Fruit fly (Drosophila melanogaster) whole organism, embryonic: Measurements from ENCODE around the gene Tsp97E.

Experiments
- Adf1 ChIP-seq: fragments of 200-800 bp; sonication (Bioruptor generic); IDR thresholded peaks from 2 replicates; pipeline ENCODE4 v1.3.6; 2022; ENCODE audit warnings: missing biosample characterization, missing genetic modification characterization
- CG10543 ChIP-seq: fragments of 200-800 bp; sonication (Bioruptor generic); optimal IDR thresholded peaks from 3 replicates; lab custom pipeline; 2017; ENCODE audit warnings: missing biosample characterization, mild to moderate bottlenecking, missing genetic modification characterization, moderate library complexity
- CG11696 ChIP-seq: fragments of 200-800 bp; sonication (Bioruptor generic); IDR thresholded peaks from 2 replicates; pipeline ENCODE4 v1.3.6; 2022; ENCODE audit warnings: missing biosample characterization, missing genetic modification characterization
- CG6791 ChIP-seq: fragments of 200-800 bp; sonication (Bioruptor generic); IDR thresholded peaks from 3 replicates; pipeline ENCODE4 v1.3.6; 2022; ENCODE audit warnings: missing biosample characterization, missing genetic modification characterization; ENCODE audit not compliant: partially characterized antibody
- Fer3 ChIP-seq: fragments of 200-800 bp; sonication (Bioruptor generic); optimal IDR thresholded peaks from 2 replicates; lab custom pipeline; 2018; ENCODE audit warnings: missing biosample characterization, mild to moderate bottlenecking, missing genetic modification characterization, moderate library complexity
- disco-r ChIP-seq: fragments of 200-800 bp; sonication (Bioruptor generic); optimal IDR thresholded peaks from 2 replicates; lab custom pipeline; 2016; ENCODE audit warnings: missing biosample characterization, missing genetic modification characterization

- TF ChIP-seq disco-r (GFP tag; lab: Kevin White, UChicago) (no peak), CG10543 (peak; percentile 11), CG6791 (no peak), Adf1 (GFP tag; lab: Robert Waterston, UW) (no peak), Fer3 (tag; lab: Kevin White, UChicago) (no peak), CG11696 (no peak)
Measured at dm6 chr3R:26960496-26960895, 4.1 kb downstream of the Tsp97E start.
